Fruit fly (Drosophila melanogaster) whole organism, embryonic: Measurements from ENCODE around the gene Nlg4.

Source experiments
- Blimp-1 ChIP-seq: fragments of 200-800 bp; sonication (Bioruptor generic); optimal IDR thresholded peaks from 3 replicates; lab custom pipeline; 2018; ENCODE audit warnings: missing biosample characterization, missing genetic modification characterization, mild to moderate bottlenecking, moderate library complexity, missing genetic modification reagents
- CG1024 ChIP-seq: fragments of 200-800 bp; sonication (Bioruptor generic); IDR thresholded peaks from 2 replicates; pipeline ENCODE4 v1.3.6; 2022; ENCODE audit warnings: missing biosample characterization, missing genetic modification characterization
- CG12071 ChIP-seq: fragments of 200-800 bp; sonication (Bioruptor generic); optimal IDR thresholded peaks from 3 replicates; lab custom pipeline; 2018; ENCODE audit warnings: missing biosample characterization, mild to moderate bottlenecking, missing genetic modification characterization
- CG14050 ChIP-seq: fragments of 200-800 bp; sonication (Bioruptor generic); IDR thresholded peaks from 3 replicates; pipeline ENCODE4 v1.3.6; 2022; ENCODE audit warnings: missing biosample characterization, missing genetic modification characterization
- CG15601 ChIP-seq: fragments of 200-800 bp; sonication (Bioruptor generic); optimal IDR thresholded peaks from 3 replicates; lab custom pipeline; 2019; ENCODE audit warnings: missing biosample characterization, mild to moderate bottlenecking, missing genetic modification characterization, moderate library complexity
- CG1647 ChIP-seq: fragments of 200-800 bp; sonication (Bioruptor generic); optimal IDR thresholded peaks from 3 replicates; lab custom pipeline; 2016; ENCODE audit warnings: missing biosample characterization, missing genetic modification characterization
- CG16815 ChIP-seq: fragments of 200-800 bp; sonication (Bioruptor generic); optimal IDR thresholded peaks from 3 replicates; lab custom pipeline; 2017; ENCODE audit warnings: missing biosample characterization, mild to moderate bottlenecking, missing genetic modification characterization
- CG17359 ChIP-seq: fragments of 200-800 bp; sonication (Bioruptor generic); optimal IDR thresholded peaks from 3 replicates; lab custom pipeline; 2018; ENCODE audit warnings: missing biosample characterization, mild to moderate bottlenecking, missing genetic modification characterization, moderate library complexity
- CG17568 ChIP-seq: fragments of 200-800 bp; sonication (Bioruptor generic); optimal IDR thresholded peaks from 2 replicates; lab custom pipeline; 2018; ENCODE audit warnings: missing biosample characterization, mild to moderate bottlenecking, missing genetic modification characterization, moderate library complexity
- CG2875 ChIP-seq: fragments of 200-800 bp; sonication (Bioruptor generic); optimal IDR thresholded peaks from 2 replicates; lab custom pipeline; 2017; ENCODE audit warnings: missing biosample characterization, mild to moderate bottlenecking, missing genetic modification characterization, missing genetic modification reagents
- CG34422 ChIP-seq: fragments of 200-800 bp; sonication (Bioruptor generic); IDR thresholded peaks from 3 replicates; pipeline ENCODE4 v1.3.6; 2022; ENCODE audit warnings: missing biosample characterization, missing genetic modification characterization
- CG3726 ChIP-seq: fragments of 200-800 bp; sonication (Bioruptor generic); IDR thresholded peaks from 3 replicates; pipeline ENCODE4, ENCODE4 v1.3.6; 2022; ENCODE audit warnings: missing biosample characterization, missing genetic modification characterization
- CG3838 ChIP-seq: fragments of 200-800 bp; sonication (Bioruptor generic); optimal IDR thresholded peaks from 3 replicates; lab custom pipeline; 2016; ENCODE audit warnings: missing biosample characterization, missing genetic modification characterization
- CG4360 ChIP-seq: fragments of 200-800 bp; sonication (Bioruptor generic); IDR thresholded peaks from 2 replicates; pipeline ENCODE4 v1.3.6; 2022; ENCODE audit warnings: missing biosample characterization, missing genetic modification characterization
- CG6813 ChIP-seq: fragments of 200-800 bp; sonication (Bioruptor generic); optimal IDR thresholded peaks from 2 replicates; lab custom pipeline; 2017; ENCODE audit warnings: missing biosample characterization, missing genetic modification characterization, mild to moderate bottlenecking, moderate library complexity, missing genetic modification reagents
- CG7963 ChIP-seq: fragments of 200-800 bp; sonication (Bioruptor generic); IDR thresholded peaks from 3 replicates; pipeline ENCODE4 v1.3.6; 2022; ENCODE audit warnings: missing biosample characterization, missing genetic modification characterization; ENCODE audit not compliant: partially characterized antibody
- CG9727 ChIP-seq: fragments of 200-800 bp; sonication (Bioruptor generic); optimal IDR thresholded peaks from 3 replicates; lab custom pipeline; 2017; ENCODE audit warnings: missing biosample characterization, mild to moderate bottlenecking, missing genetic modification characterization
- CG9932 ChIP-seq: fragments of 200-800 bp; sonication (Bioruptor generic); IDR thresholded peaks from 2 replicates; pipeline ENCODE4 v1.3.6; 2022; ENCODE audit warnings: missing biosample characterization, missing genetic modification characterization
- Dp ChIP-seq: fragments of 200-800 bp; sonication (Bioruptor generic); optimal IDR thresholded peaks from 2 replicates; lab custom pipeline; 2018; ENCODE audit warnings: missing biosample characterization, mild to moderate bottlenecking, missing genetic modification characterization, moderate library complexity
- Fer3 ChIP-seq: fragments of 200-800 bp; sonication (Bioruptor generic); optimal IDR thresholded peaks from 2 replicates; lab custom pipeline; 2018; ENCODE audit warnings: missing biosample characterization, mild to moderate bottlenecking, missing genetic modification characterization, moderate library complexity
- H2.0 ChIP-seq: fragments of 200-800 bp; sonication (Bioruptor generic); IDR thresholded peaks from 2 replicates; pipeline ENCODE4 v1.3.6; 2022; ENCODE audit warnings: missing biosample characterization, missing genetic modification characterization
- HHEX ChIP-seq: fragments of 200-800 bp; sonication (Bioruptor generic); optimal IDR thresholded peaks from 3 replicates; lab custom pipeline; 2017; ENCODE audit warnings: missing biosample characterization, mild to moderate bottlenecking, missing genetic modification characterization, missing genetic modification reagents
- HmgD ChIP-seq: fragments of 200-800 bp; sonication (Bioruptor generic); optimal IDR thresholded peaks from 3 replicates; lab custom pipeline; 2016; ENCODE audit warnings: missing biosample characterization, missing genetic modification characterization
- Hsf ChIP-seq: fragments of 200-800 bp; sonication (Bioruptor generic); optimal IDR thresholded peaks from 3 replicates; lab custom pipeline; 2016; ENCODE audit warnings: missing biosample characterization, missing genetic modification characterization
- NC2β ChIP-seq: fragments of 200-800 bp; sonication (Bioruptor generic); optimal IDR thresholded peaks from 2 replicates; lab custom pipeline; 2016; ENCODE audit warnings: missing biosample characterization, missing genetic modification characterization
- Optix ChIP-seq: fragments of 200-800 bp; sonication (Bioruptor generic); IDR thresholded peaks from 3 replicates; pipeline ENCODE4 v1.3.6; 2022; ENCODE audit warnings: missing biosample characterization, missing genetic modification characterization
- Usf ChIP-seq: fragments of 200-800 bp; sonication (Bioruptor generic); optimal IDR thresholded peaks from 2 replicates; lab custom pipeline; 2017; ENCODE audit warnings: missing genotype, missing biosample characterization, missing genetic modification characterization
- Vsx1 ChIP-seq: fragments of 200-800 bp; sonication (Bioruptor generic); optimal IDR thresholded peaks from 2 replicates; lab custom pipeline; 2017; ENCODE audit warnings: missing biosample characterization, mild to moderate bottlenecking, missing genetic modification characterization, missing genetic modification reagents
- ato ChIP-seq: fragments of 200-800 bp; sonication (Bioruptor generic); IDR thresholded peaks from 2 replicates; pipeline ENCODE4 v1.3.6; 2022; ENCODE audit warnings: missing biosample characterization, missing genetic modification characterization; ENCODE audit not compliant: partially characterized antibody
- cad ChIP-seq: fragments of >200 bp; optimal IDR thresholded peaks from 2 replicates; lab custom pipeline; 2017; ENCODE audit warnings: missing biosample characterization, missing genetic modification characterization
- caup ChIP-seq: fragments of 200-800 bp; sonication (Bioruptor generic); optimal IDR thresholded peaks from 3 replicates; lab custom pipeline; 2017; ENCODE audit warnings: missing biosample characterization, mild to moderate bottlenecking, missing genetic modification characterization, moderate library complexity; ENCODE audit not compliant: severe bottlenecking
- chif ChIP-seq, 2 experiments: fragments of 200-800 bp; sonication (Bioruptor generic); optimal IDR thresholded peaks; 3 replicates each; lab custom pipeline; 2016; ENCODE audit warnings: missing biosample characterization in 2 of 2, missing genetic modification characterization in 2 of 2
- dmrt11E ChIP-seq: fragments of 200-800 bp; sonication (Bioruptor generic); optimal IDR thresholded peaks from 3 replicates; lab custom pipeline; 2018; ENCODE audit warnings: missing biosample characterization, mild to moderate bottlenecking, missing genetic modification characterization, moderate library complexity
- dysf ChIP-seq: fragments of 200-800 bp; sonication (Bioruptor generic); IDR thresholded peaks from 3 replicates; pipeline ENCODE4 v1.3.6; 2022; ENCODE audit warnings: missing biosample characterization, missing genetic modification characterization
- fru ChIP-seq: fragments of >200 bp; optimal IDR thresholded peaks from 2 replicates; lab custom pipeline; 2017
- fu2 ChIP-seq: fragments of 200-800 bp; sonication (Bioruptor generic); optimal IDR thresholded peaks from 2 replicates; lab custom pipeline; 2016; ENCODE audit warnings: missing biosample characterization, missing genetic modification characterization
- gcm2 ChIP-seq: fragments of 200-800 bp; sonication (Bioruptor generic); optimal IDR thresholded peaks from 2 replicates; lab custom pipeline; 2016; ENCODE audit warnings: missing biosample characterization, missing genetic modification characterization
- jigr1 ChIP-seq: fragments of 200-800 bp; sonication (Bioruptor generic); IDR thresholded peaks from 3 replicates; pipeline ENCODE4 v1.3.6; 2022; ENCODE audit warnings: missing biosample characterization, missing genetic modification characterization
- ken ChIP-seq: fragments of 200-800 bp; sonication (Bioruptor generic); IDR thresholded peaks from 3 replicates; pipeline ENCODE4 v1.3.6; 2022; ENCODE audit warnings: missing biosample characterization, missing genetic modification characterization
- nmo ChIP-seq: fragments of 200-800 bp; sonication (Bioruptor generic); optimal IDR thresholded peaks from 2 replicates; lab custom pipeline; 2018; ENCODE audit warnings: missing biosample characterization, mild to moderate bottlenecking, missing genetic modification characterization, moderate library complexity
- pita ChIP-seq: fragments of 200-800 bp; sonication (Bioruptor generic); optimal IDR thresholded peaks from 2 replicates; lab custom pipeline; 2017; ENCODE audit warnings: missing biosample characterization, mild to moderate bottlenecking, missing genetic modification characterization
- ro ChIP-seq: fragments of 200-800 bp; sonication (Bioruptor generic); IDR thresholded peaks from 2 replicates; pipeline ENCODE4 v1.3.6; 2022; ENCODE audit warnings: missing biosample characterization, missing genetic modification characterization
- row ChIP-seq: fragments of 200-800 bp; sonication (Bioruptor generic); IDR thresholded peaks from 3 replicates; pipeline ENCODE4 v1.3.6; 2022; ENCODE audit warnings: missing biosample characterization, missing genetic modification characterization
- ssp ChIP-seq: fragments of 200-800 bp; sonication (Bioruptor generic); IDR thresholded peaks from 2 replicates; pipeline ENCODE4 v1.3.6; 2022; ENCODE audit warnings: missing biosample characterization, missing genetic modification characterization
- tgo ChIP-seq: fragments of 200-800 bp; sonication (Bioruptor generic); IDR thresholded peaks from 3 replicates; pipeline ENCODE4 v1.3.6; 2022; ENCODE audit warnings: missing biosample characterization, missing genetic modification characterization
- toy ChIP-seq: fragments of 200-800 bp; sonication (Bioruptor generic); IDR thresholded peaks from 2 replicates; pipeline ENCODE4 v1.3.6; 2022; ENCODE audit warnings: missing biosample characterization, missing genetic modification characterization
- trh ChIP-seq: fragments of 200-800 bp; sonication (Bioruptor generic); optimal IDR thresholded peaks from 2 replicates; lab custom pipeline; 2016; ENCODE audit warnings: missing biosample characterization, missing genetic modification characterization
- tup ChIP-seq: fragments of 200-800 bp; sonication (Bioruptor generic); optimal IDR thresholded peaks from 2 replicates; lab custom pipeline; 2016; ENCODE audit warnings: missing biosample characterization, mild to moderate bottlenecking, missing genetic modification characterization, moderate library complexity
- twi ChIP-seq: fragments of 200-800 bp; optimal IDR thresholded peaks from 2 replicates; lab custom pipeline; 2019; ENCODE audit warnings: missing biosample characterization, mild to moderate bottlenecking, missing genetic modification characterization, moderate library complexity
- z ChIP-seq: fragments of 200-800 bp; sonication (Bioruptor generic); IDR thresholded peaks from 3 replicates; pipeline ENCODE4 v1.3.6; 2022; ENCODE audit warnings: missing biosample characterization, missing genetic modification characterization

The Nlg4 gene

dm6 chr3R:20259440-20260170 lies 55.0 kb downstream of the Nlg4 start (continued):
- peak; percentile 23 for TF ChIP-seq caup (GFP tag; lab: Kevin White, UChicago)
- no peak for TF ChIP-seq ro (GFP tag; lab: Robert Waterston, UW)
- TF ChIP-seq Usf (GFP tag; lab: Kevin White, UChicago): no peak
- TF ChIP-seq tup (GFP tag; lab: Kevin White, UChicago): no peak
- TF ChIP-seq nmo (GFP tag; lab: Kevin White, UChicago): peak; percentile 9
- TF ChIP-seq CG4360 (GFP tag; lab: Robert Waterston, UW): no peak
- no peak for TF ChIP-seq pita
- peak; percentile 51 for TF ChIP-seq Fer3 (tag; lab: Kevin White, UChicago)
- no peak for TF ChIP-seq twi (tag; lab: Kevin White, UChicago)
- TF ChIP-seq CG3838 (GFP tag; lab: Kevin White, UChicago): peak; percentile 16
- peak; percentile 24 for TF ChIP-seq Vsx1 (GFP tag; lab: Kevin White, UChicago)
- no peak; the same call in 2 of the 3 replicates for TF ChIP-seq CG14050 (GFP tag; lab: Robert Waterston, UW)
- TF ChIP-seq dysf: peak; percentile 30; the same call in 1 of the 3 replicates
- no peak for TF ChIP-seq cad (GFP tag; lab: Kevin White, UChicago)
- TF ChIP-seq CG17359 (tag; lab: Kevin White, UChicago): peak; percentile 64
- no peak for TF ChIP-seq ssp (GFP tag; lab: Robert Waterston, UW)
- no peak for TF ChIP-seq chif (GFP tag; optimal IDR thresholded peaks at IDR 0.05; lab: Kevin White, UChicago)
- TF ChIP-seq CG34422 (GFP tag; lab: Robert Waterston, UW): no peak
- TF ChIP-seq Dp (GFP tag; lab: Kevin White, UChicago): no peak
- TF ChIP-seq Blimp-1 (GFP tag; lab: Kevin White, UChicago): peak; percentile 50
- peak; percentile 37 for TF ChIP-seq CG15601 (tag; lab: Kevin White, UChicago)
- no peak for TF ChIP-seq tgo
- no peak for TF ChIP-seq fru
- TF ChIP-seq CG1647 (GFP tag; lab: Kevin White, UChicago): no peak
- TF ChIP-seq ken: no peak
- TF ChIP-seq fu2 (GFP tag; lab: Kevin White, UChicago): no peak
- TF ChIP-seq z (GFP tag; lab: Robert Waterston, UW): no peak
- TF ChIP-seq dmrt11E (tag; lab: Kevin White, UChicago): peak; percentile 60
- no peak for TF ChIP-seq CG16815 (GFP tag; lab: Kevin White, UChicago)
- no peak for TF ChIP-seq toy (GFP tag; lab: Robert Waterston, UW)
- TF ChIP-seq CG9727 (GFP tag; lab: Kevin White, UChicago): peak; percentile 59
- no peak for TF ChIP-seq trh
- TF ChIP-seq CG3726: no peak
- peak; percentile 37; the same call in 1 of the 2 replicates for TF ChIP-seq H2.0 (GFP tag; lab: Robert Waterston, UW)
- no peak for TF ChIP-seq ato (GFP tag; lab: Robert Waterston, UW)
- peak; percentile 59 for TF ChIP-seq CG2875 (GFP tag; lab: Kevin White, UChicago)
- no peak for TF ChIP-seq CG1024 (GFP tag; lab: Robert Waterston, UW)
- no peak for TF ChIP-seq gcm2 (GFP tag; lab: Kevin White, UChicago)
- peak; percentile 30 for TF ChIP-seq Hsf
- TF ChIP-seq CG17568 (GFP tag; lab: Kevin White, UChicago): peak; percentile 53
- no peak for TF ChIP-seq HmgD
- peak; percentile 35 for TF ChIP-seq CG6813
- peak; percentile 22 for TF ChIP-seq HHEX (GFP tag; lab: Kevin White, UChicago)
- TF ChIP-seq row (GFP tag; lab: Robert Waterston, UW): peak; percentile 58
- no peak for TF ChIP-seq Optix
- no peak for TF ChIP-seq CG7963 (GFP tag; lab: Robert Waterston, UW)
- TF ChIP-seq CG12071: peak; percentile 18
- no peak for TF ChIP-seq NC2β
- no peak for TF ChIP-seq jigr1
- TF ChIP-seq CG9932: no peak
